Fruit fly (Drosophila melanogaster) whole organism, pupa: Measurements from ENCODE around the gene UQCR-6.4L.

ENCODE experiments used
- CG8159 ChIP-seq: fragments of 200-800 bp; sonication (Bioruptor generic); optimal IDR thresholded peaks from 3 replicates; lab custom pipeline; 2018; ENCODE audit warnings: missing biosample characterization, mild to moderate bottlenecking, missing genetic modification characterization, moderate library complexity
- CG9948 ChIP-seq: fragments of 200-800 bp; sonication (Bioruptor generic); optimal IDR thresholded peaks from 2 replicates; lab custom pipeline; 2018; ENCODE audit warnings: missing biosample characterization, mild to moderate bottlenecking, missing genetic modification characterization, moderate library complexity
- Ets98B ChIP-seq: fragments of 200-800 bp; sonication (Bioruptor generic); IDR thresholded peaks from 2 replicates; pipeline ENCODE4 v1.3.6; 2022; ENCODE audit warnings: missing biosample characterization, missing genetic modification characterization
- Snoo ChIP-seq: fragments of 200-800 bp; sonication (Bioruptor generic); optimal IDR thresholded peaks from 3 replicates; lab custom pipeline; 2017; ENCODE audit warnings: missing biosample characterization, mild to moderate bottlenecking, missing genetic modification characterization, inconsistent platforms

dm6 chr3L:16533932-16534331 is 32.6 kb upstream of the UQCR-6.4L start:
- TF ChIP-seq Ets98B (GFP tag; lab: Robert Waterston, UW) (no peak), CG8159 (peak; percentile 38), CG9948 (tag; lab: Kevin White, UChicago) (no peak), Snoo (no peak)
